Worm (Caenorhabditis elegans) whole organism, L2 larva: ENCODE measurements around the gene Y48A6B.7.

Experiments
- ZK546.5 ChIP-seq: sonication (generic microtip); optimal IDR thresholded peaks from 2 replicates; lab custom pipeline; 2017; ENCODE audit warnings: missing biosample characterization, missing genetic modification characterization
- dmd-4 ChIP-seq: sonication (generic microtip); optimal IDR thresholded peaks from 2 replicates; lab custom pipeline; 2017; ENCODE audit warnings: missing biosample characterization, missing genetic modification characterization
- elt-1 ChIP-seq: fragments of 150-350 bp; optimal IDR thresholded peaks from 2 replicates; lab custom pipeline; 2014; ENCODE audit warnings: missing biosample characterization, missing genetic modification characterization
- gmeb-1 ChIP-seq: fragments of 150-350 bp; optimal IDR thresholded peaks from 2 replicates; lab custom pipeline; 2014; ENCODE audit warnings: missing biosample characterization, missing genetic modification characterization
- mdl-1 ChIP-seq, 2 experiments: fragments of 150-350 bp in 1 of 2; sonication (generic microtip) in 1 of 2; optimal IDR thresholded peaks; 2 replicates each; lab custom pipeline; 2017; ENCODE audit warnings: missing biosample characterization in 2 of 2, missing genetic modification characterization in 2 of 2
- nhr-11 ChIP-seq: fragments of 150-350 bp; optimal IDR thresholded peaks from 2 replicates; lab custom pipeline; 2014; ENCODE audit warnings: missing biosample characterization, missing genetic modification characterization
- nhr-237 ChIP-seq: fragments of 150-350 bp; optimal IDR thresholded peaks from 2 replicates; lab custom pipeline; 2014; ENCODE audit warnings: missing biosample characterization, missing genetic modification characterization
- nhr-25 ChIP-seq: fragments of 150-350 bp; sonication (generic microtip); optimal IDR thresholded peaks from 3 replicates; lab custom pipeline; 2014; ENCODE audit warnings: missing biosample characterization, missing genetic modification characterization
- nhr-6 ChIP-seq: fragments of 150-350 bp; optimal IDR thresholded peaks from 2 replicates; lab custom pipeline; 2014; ENCODE audit warnings: missing biosample characterization, missing genetic modification characterization
- nhr-77 ChIP-seq: fragments of 150-350 bp; optimal IDR thresholded peaks from 2 replicates; lab custom pipeline; 2014; ENCODE audit warnings: missing biosample characterization, missing genetic modification characterization
- snpc-4 ChIP-seq: fragments of 150-350 bp; optimal IDR thresholded peaks from 2 replicates; lab custom pipeline; 2014; ENCODE audit warnings: missing biosample characterization, missing genetic modification characterization
- unc-62 ChIP-seq: fragments of 150-350 bp; optimal IDR thresholded peaks from 2 replicates; lab custom pipeline; 2014; ENCODE audit warnings: missing biosample characterization, missing genetic modification reagents, missing genetic modification characterization

DNA sequence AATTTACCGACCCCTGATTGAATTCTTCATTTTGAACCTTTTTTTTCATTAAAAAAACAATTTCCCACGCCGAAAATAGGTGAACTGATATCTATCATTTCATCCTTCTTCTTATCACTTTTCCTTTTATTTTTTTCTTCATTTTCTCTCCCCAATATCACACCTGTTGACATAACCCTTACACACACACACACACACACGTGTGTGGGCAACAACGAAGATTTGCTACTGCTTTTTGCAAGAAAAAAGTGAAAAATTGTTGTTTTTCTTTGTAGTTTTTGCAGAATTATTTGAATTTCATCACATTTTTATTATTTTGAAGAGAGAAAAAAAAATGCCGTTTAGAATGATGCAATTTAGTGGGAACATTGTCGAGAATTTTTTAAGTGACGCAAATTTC, 14.2 kb upstream of the Y48A6B.7 start:
- TF ChIP-seq dmd-4 (tag; lab: Kevin White, UChicago) (no peak), nhr-11 (tag; lab: Kevin White, UChicago) (no peak), mdl-1 (tag; optimal IDR thresholded peaks at IDR 0.05; lab: Kevin White, UChicago) (no peak), nhr-25 (no peak), unc-62 (GFP tag; lab: Kevin White, UChicago) (no peak), nhr-237 (no peak), snpc-4 (no peak), nhr-77 (tag; lab: Kevin White, UChicago) (no peak), ZK546.5 (tag; lab: Kevin White, UChicago) (no peak), nhr-6 (no peak), gmeb-1 (tag; lab: Kevin White, UChicago) (no peak), elt-1 (tag; lab: Kevin White, UChicago) (no peak)
